Worm (Caenorhabditis elegans): Measurements from ENCODE around the gene Y59A8B.21.

Gene Y59A8B.21

ce11 chrV:17951172-17951999 lies 34.7 kb upstream of the Y59A8B.21 start, which contains the start of gene Y59A8B.24:
Gene Y59A8B.24 (plus strand): TSS chrV:17951949.
- TF ChIP-seq flt-1 (GFP tag; IDR thresholded peaks at IDR 0.05) (peak; percentile 37; the same call in 1 of the 2 replicates), scrt-1 (GFP tag; IDR thresholded peaks at IDR 0.05) (peak; percentile 57; the same call in 1 of the 2 replicates), hnd-1 (tag; optimal IDR thresholded peaks at IDR 0.05) (no peak), B0310.2 (tag; optimal IDR thresholded peaks at IDR 0.05) (no peak), aly-1 (tag; optimal IDR thresholded peaks at IDR 0.05) (peak; percentile 78), F13C5.2 (tag; optimal IDR thresholded peaks at IDR 0.05) (peak; percentile 81), tbx-11 (GFP tag; IDR thresholded peaks at IDR 0.05) (no peak), sea-1 (GFP tag; conservative IDR thresholded peaks at IDR 0.05) (peak; percentile 60; the same call in 1 of the 2 replicates), pes-1 (GFP tag; IDR thresholded peaks at IDR 0.05) (0 out of 2 replicates have a peak, but pooled peaks have one; percentile 7), tbx-37 (GFP tag; conservative IDR thresholded peaks at IDR 0.05) (no peak), ama-1 (optimal IDR thresholded peaks at IDR 0.05) (no peak), ets-7 (tag; optimal IDR thresholded peaks at IDR 0.05) (no peak), hmbx-1 (tag; optimal IDR thresholded peaks at IDR 0.05) (no peak), ceh-13 (GFP tag; optimal IDR thresholded peaks at IDR 0.05) (no peak), hmg-4 (GFP tag; optimal IDR thresholded peaks at IDR 0.05) (peak; percentile 78), tra-4 (tag; optimal IDR thresholded peaks at IDR 0.05) (no peak), ceh-36 (tag; optimal IDR thresholded peaks at IDR 0.05) (no peak)

DNA sequence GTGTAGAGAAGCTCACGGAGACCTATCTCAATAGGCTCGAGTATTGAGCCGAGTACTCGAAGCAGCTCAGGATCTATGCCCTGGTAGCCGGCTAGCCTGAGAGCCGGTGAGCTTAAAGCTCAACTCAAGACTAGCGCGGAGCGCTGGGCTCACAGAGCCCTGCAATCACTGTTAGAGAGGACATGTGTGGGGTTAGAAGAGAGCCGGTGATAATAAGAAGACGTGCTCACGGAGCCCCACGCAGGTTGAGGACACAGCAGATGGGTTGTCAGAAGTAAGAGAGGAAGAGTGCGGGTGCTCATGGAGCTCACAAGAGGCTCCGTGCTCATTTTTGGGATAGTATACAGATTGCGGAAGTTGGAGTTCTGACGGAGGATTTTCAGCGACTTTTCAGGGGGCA lies 33.8 kb upstream of the Y59A8B.21 start:
- TF ChIP-seq ceh-36 (tag; optimal IDR thresholded peaks at IDR 0.05) (no peak), tra-4 (tag; optimal IDR thresholded peaks at IDR 0.05) (no peak), sea-1 (GFP tag; conservative IDR thresholded peaks at IDR 0.05) (no peak), F13C5.2 (tag; optimal IDR thresholded peaks at IDR 0.05) (no peak), hmg-4 (GFP tag; optimal IDR thresholded peaks at IDR 0.05) (no peak), tbx-37 (GFP tag; conservative IDR thresholded peaks at IDR 0.05) (no peak), pes-1 (GFP tag; IDR thresholded peaks at IDR 0.05) (no peak), tbx-11 (GFP tag; IDR thresholded peaks at IDR 0.05) (no peak), hmbx-1 (tag; optimal IDR thresholded peaks at IDR 0.05) (no peak), ets-7 (tag; optimal IDR thresholded peaks at IDR 0.05) (no peak), ceh-13 (GFP tag; optimal IDR thresholded peaks at IDR 0.05) (no peak), B0310.2 (tag; optimal IDR thresholded peaks at IDR 0.05) (no peak), aly-1 (tag; optimal IDR thresholded peaks at IDR 0.05) (no peak), flt-1 (GFP tag; IDR thresholded peaks at IDR 0.05) (no peak), hnd-1 (tag; optimal IDR thresholded peaks at IDR 0.05) (no peak), scrt-1 (GFP tag; IDR thresholded peaks at IDR 0.05) (no peak), ama-1 (optimal IDR thresholded peaks at IDR 0.05) (no peak)

ce11 chrV:17956109-17956508 lies 30.0 kb upstream of the Y59A8B.21 start:
- no peak for TF ChIP-seq B0310.2 (tag; optimal IDR thresholded peaks at IDR 0.05)
- no peak for TF ChIP-seq hmg-4 (GFP tag; optimal IDR thresholded peaks at IDR 0.05)

ce11 chrV:17962500-17962899 lies 23.6 kb upstream of the Y59A8B.21 start:
- TF ChIP-seq tbx-11 (GFP tag; IDR thresholded peaks at IDR 0.05) (no peak), sea-1 (GFP tag; conservative IDR thresholded peaks at IDR 0.05) (no peak), aly-1 (tag; optimal IDR thresholded peaks at IDR 0.05) (no peak), hmg-4 (GFP tag; optimal IDR thresholded peaks at IDR 0.05) (no peak), tra-4 (tag; optimal IDR thresholded peaks at IDR 0.05) (no peak), scrt-1 (GFP tag; IDR thresholded peaks at IDR 0.05) (peak; percentile 42; the same call in 1 of the 2 replicates)

DNA sequence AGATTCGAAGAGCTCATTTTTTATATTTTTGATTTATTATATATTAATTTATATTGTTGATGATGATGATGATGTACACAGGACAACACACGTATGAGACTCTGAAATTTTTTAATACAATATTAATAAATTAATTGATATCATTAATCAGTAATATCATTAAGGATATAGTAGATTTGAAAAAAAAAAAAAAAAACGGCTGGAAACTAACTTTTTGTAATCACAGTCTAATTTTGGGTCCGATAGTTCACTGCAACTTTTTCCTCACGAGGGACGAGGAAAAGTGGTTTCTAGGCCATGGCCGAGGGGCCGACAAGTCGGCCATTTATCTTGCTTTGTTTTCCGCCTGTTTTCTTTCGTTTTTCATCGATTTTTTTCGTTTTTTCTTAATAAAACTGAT lies 19.3 kb upstream of the Y59A8B.21 start, which contains the start of gene gck-3:
Gene gck-3, minus strand, starts transcription at position 101 of the 400 bp plus-strand sequence.
- TF ChIP-seq ceh-13 (GFP tag; optimal IDR thresholded peaks at IDR 0.05) (no peak), scrt-1 (GFP tag; IDR thresholded peaks at IDR 0.05) (no peak), ama-1 (optimal IDR thresholded peaks at IDR 0.05) (no peak), hmg-4 (GFP tag; optimal IDR thresholded peaks at IDR 0.05) (no peak), flt-1 (GFP tag; IDR thresholded peaks at IDR 0.05) (no peak), tbx-11 (GFP tag; IDR thresholded peaks at IDR 0.05) (no peak), pes-1 (GFP tag; IDR thresholded peaks at IDR 0.05) (no peak), hmbx-1 (tag; optimal IDR thresholded peaks at IDR 0.05) (no peak), F13C5.2 (tag; optimal IDR thresholded peaks at IDR 0.05) (no peak), ceh-36 (tag; optimal IDR thresholded peaks at IDR 0.05) (no peak)

ce11 chrV:17978207-17978606 lies 7.9 kb upstream of the Y59A8B.21 start:
- no peak for TF ChIP-seq B0310.2 (tag; optimal IDR thresholded peaks at IDR 0.05)
- no peak for TF ChIP-seq tra-4 (tag; optimal IDR thresholded peaks at IDR 0.05)
- no peak for TF ChIP-seq ceh-13 (GFP tag; optimal IDR thresholded peaks at IDR 0.05)
- no peak for TF ChIP-seq hmg-4 (GFP tag; optimal IDR thresholded peaks at IDR 0.05)
- no peak for TF ChIP-seq flt-1 (GFP tag; IDR thresholded peaks at IDR 0.05)
- no peak for TF ChIP-seq scrt-1 (GFP tag; IDR thresholded peaks at IDR 0.05)
- no peak for TF ChIP-seq hnd-1 (tag; optimal IDR thresholded peaks at IDR 0.05)
- no peak for TF ChIP-seq ets-7 (tag; optimal IDR thresholded peaks at IDR 0.05)
- no peak for TF ChIP-seq tbx-37 (GFP tag; conservative IDR thresholded peaks at IDR 0.05)
- TF ChIP-seq ceh-36 (tag; optimal IDR thresholded peaks at IDR 0.05) = no peak

DNA sequence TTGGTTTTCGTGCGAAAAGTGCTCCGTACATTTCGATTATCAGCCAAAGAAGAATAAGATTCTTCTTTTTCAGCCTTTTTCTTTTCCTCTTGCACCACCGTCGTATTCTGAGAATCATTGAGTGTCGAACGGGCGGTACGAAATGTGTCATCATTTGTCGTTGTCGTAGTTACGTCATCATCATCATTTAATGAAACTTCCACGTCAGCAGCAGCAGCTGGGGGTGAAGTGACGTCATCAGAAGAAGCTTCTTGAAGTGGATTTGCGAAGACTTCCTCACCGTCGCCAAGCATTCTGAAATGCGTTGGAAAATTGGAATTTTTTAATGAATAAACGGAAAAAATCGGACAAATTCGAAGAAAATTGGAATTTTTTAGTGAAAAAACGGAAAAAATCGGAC lies 6.3 kb upstream of the Y59A8B.21 start, which contains the start of gene snx-6:
Gene snx-6, minus strand, starts transcription at position 294 of the 400 bp plus-strand sequence.
- no peak for TF ChIP-seq hmbx-1 (tag; optimal IDR thresholded peaks at IDR 0.05)
- TF ChIP-seq aly-1 (tag; optimal IDR thresholded peaks at IDR 0.05) = no peak
- TF ChIP-seq tbx-37 (GFP tag; conservative IDR thresholded peaks at IDR 0.05) = no peak
- no peak for TF ChIP-seq tbx-11 (GFP tag; IDR thresholded peaks at IDR 0.05)
- no peak for TF ChIP-seq flt-1 (GFP tag; IDR thresholded peaks at IDR 0.05)
- TF ChIP-seq F13C5.2 (tag; optimal IDR thresholded peaks at IDR 0.05) = no peak
- no peak for TF ChIP-seq B0310.2 (tag; optimal IDR thresholded peaks at IDR 0.05)
- no peak for TF ChIP-seq hmg-4 (GFP tag; optimal IDR thresholded peaks at IDR 0.05)
- TF ChIP-seq ama-1 (optimal IDR thresholded peaks at IDR 0.05) = no peak
- TF ChIP-seq sea-1 (GFP tag; conservative IDR thresholded peaks at IDR 0.05) = no peak
- no peak for TF ChIP-seq ceh-13 (GFP tag; optimal IDR thresholded peaks at IDR 0.05)
- TF ChIP-seq tra-4 (tag; optimal IDR thresholded peaks at IDR 0.05) = no peak
- no peak for TF ChIP-seq hnd-1 (tag; optimal IDR thresholded peaks at IDR 0.05)
- TF ChIP-seq scrt-1 (GFP tag; IDR thresholded peaks at IDR 0.05) = no peak
- TF ChIP-seq ceh-36 (tag; optimal IDR thresholded peaks at IDR 0.05) = no peak
- TF ChIP-seq ets-7 (tag; optimal IDR thresholded peaks at IDR 0.05) = no peak
- TF ChIP-seq pes-1 (GFP tag; IDR thresholded peaks at IDR 0.05) = no peak
